Fruit fly (Drosophila melanogaster) S2 (cell line): ENCODE measurements around the gene CalpC.

Experiments
- CG8478 ChIP-seq: fragments of >200 bp; optimal IDR thresholded peaks from 2 replicates; lab custom pipeline; 2018
- CTCF ChIP-seq, 2 experiments: fragments of >200 bp; optimal IDR thresholded peaks; 2 replicates each; lab custom pipeline; 2018

dm6 chrX:16313078-16313875, 12.3 kb upstream of the CalpC start, which contains the start of the genes CG9915 and SWIP:
- TF ChIP-seq CTCF (optimal IDR thresholded peaks at IDR 0.05; lab: Kevin White, UChicago) (no peak), CG8478 (lab: Kevin White, UChicago) (no peak)
